Worm (Caenorhabditis elegans): ENCODE data around the gene T02H6.9.

- TF ChIP-seq nhr-12 (tag; optimal IDR thresholded peaks at IDR 0.05) = no peak
- no peak for TF ChIP-seq nhr-237 (tag; optimal IDR thresholded peaks at IDR 0.05)
- no peak for TF ChIP-seq pha-4 (tag; optimal IDR thresholded peaks at IDR 0.05)
- no peak for TF ChIP-seq aly-2 (tag; optimal IDR thresholded peaks at IDR 0.05)
- TF ChIP-seq daf-12 (tag; optimal IDR thresholded peaks at IDR 0.05) = no peak
- TF ChIP-seq nhr-67 (tag; optimal IDR thresholded peaks at IDR 0.05) = no peak
- no peak for TF ChIP-seq eor-1 (tag; optimal IDR thresholded peaks at IDR 0.05)
- TF ChIP-seq jun-1 (tag; optimal IDR thresholded peaks at IDR 0.05) = no peak
- no peak for TF ChIP-seq nhr-11 (tag; optimal IDR thresholded peaks at IDR 0.05)
Measured at ce11 chrII:671025-671424, 7.7 kb upstream of the T02H6.9 start, which contains the start of gene sri-46.

Data from whole organism, L3 larva.